Fruit fly (Drosophila melanogaster) whole organism, wandering third instar larva: ENCODE data around the gene cnc.

ENCODE experiments used
- CG32264 ChIP-seq: fragments of 200-800 bp; sonication (Bioruptor generic); optimal IDR thresholded peaks from 2 replicates; lab custom pipeline; 2016; ENCODE audit warnings: missing biosample characterization, missing genetic modification characterization
- CG9705 ChIP-seq: fragments of 200-800 bp; sonication (Bioruptor generic); optimal IDR thresholded peaks from 2 replicates; lab custom pipeline; 2018; ENCODE audit warnings: missing biosample characterization, mild to moderate bottlenecking, missing genetic modification characterization
- CrebA ChIP-seq: fragments of 200-800 bp; sonication (Bioruptor generic); optimal IDR thresholded peaks from 2 replicates; lab custom pipeline; 2016; ENCODE audit warnings: missing biosample characterization, mild to moderate bottlenecking, missing genetic modification characterization, borderline replicate concordance
- Dfd ChIP-seq: fragments of >200 bp; optimal IDR thresholded peaks from 2 replicates; lab custom pipeline; 2017; ENCODE audit warnings: missing biosample characterization, missing genetic modification characterization
- Dif ChIP-seq: fragments of 200-275, 200-300 bp; sonication (Bioruptor generic); optimal IDR thresholded peaks from 2 replicates; lab custom pipeline; 2018; ENCODE audit warnings: missing biosample characterization, missing genetic modification characterization; ENCODE audit not compliant: partially characterized antibody
- GATAd ChIP-seq: sonication (Bioruptor generic); optimal IDR thresholded peaks from 2 replicates; lab custom pipeline; 2016; ENCODE audit warnings: missing biosample characterization, missing genetic modification characterization
- HLH106 ChIP-seq: fragments of 200-800 bp; optimal IDR thresholded peaks from 3 replicates; lab custom pipeline; 2019; ENCODE audit warnings: missing biosample characterization, mild to moderate bottlenecking, missing genetic modification characterization, moderate library complexity
- Hnf4 ChIP-seq: fragments of 200-800 bp; sonication (Bioruptor generic); optimal IDR thresholded peaks from 2 replicates; lab custom pipeline; 2016; ENCODE audit warnings: missing biosample characterization, mild to moderate bottlenecking, missing genetic modification characterization
- Hr78 ChIP-seq: fragments of >200 bp; optimal IDR thresholded peaks from 2 replicates; lab custom pipeline; 2017; ENCODE audit warnings: missing biosample characterization, missing genetic modification characterization
- Hr83 ChIP-seq: fragments of 200-300 bp; sonication (Bioruptor generic); optimal IDR thresholded peaks from 2 replicates; lab custom pipeline; 2016; ENCODE audit warnings: missing biosample characterization, mild to moderate bottlenecking, missing genetic modification characterization, moderate library complexity; ENCODE audit not compliant: poor library complexity, severe bottlenecking
- Jra ChIP-seq: sonication (Bioruptor generic); optimal IDR thresholded peaks from 2 replicates; lab custom pipeline; 2016; ENCODE audit warnings: missing biosample characterization, missing genetic modification characterization
- Mio ChIP-seq: sonication (Bioruptor generic); optimal IDR thresholded peaks from 2 replicates; lab custom pipeline; 2016; ENCODE audit warnings: missing biosample characterization, missing genetic modification characterization
- Myc ChIP-seq: fragments of >200 bp; optimal IDR thresholded peaks from 2 replicates; lab custom pipeline; 2017
- N ChIP-seq: fragments of >200 bp; optimal IDR thresholded peaks from 2 replicates; lab custom pipeline; 2018; ENCODE audit warnings: missing biosample characterization, missing external identifiers, missing genetic modification characterization
- OdsH ChIP-seq: fragments of 200-800 bp; sonication (Bioruptor generic); optimal IDR thresholded peaks from 2 replicates; lab custom pipeline; 2016; ENCODE audit warnings: missing biosample characterization, mild to moderate bottlenecking, missing genetic modification characterization
- Rel ChIP-seq, 2 experiments: fragments of 200-800 bp; sonication (Bioruptor generic) in 1 of 2; optimal IDR thresholded peaks; 2 replicates in 1 of 2; 3 replicates in 1 of 2; lab custom pipeline; 2016 to 2019; ENCODE audit warnings: mild to moderate bottlenecking in 2 of 2, missing biosample characterization in 2 of 2, missing genetic modification characterization in 2 of 2, moderate library complexity in 1 of 2
- Sp1 ChIP-seq: fragments of 200-800 bp; sonication (Bioruptor generic); optimal IDR thresholded peaks from 3 replicates; lab custom pipeline; 2019; ENCODE audit warnings: missing biosample characterization, mild to moderate bottlenecking, missing genetic modification characterization, moderate library complexity
- Vsx2 ChIP-seq: fragments of 200-300, 225-300 bp; sonication (Bioruptor generic); optimal IDR thresholded peaks from 2 replicates; lab custom pipeline; 2018; ENCODE audit warnings: missing biosample characterization, missing genetic modification characterization; ENCODE audit not compliant: partially characterized antibody
- br ChIP-seq: fragments of 200-800 bp; sonication (Bioruptor generic); optimal IDR thresholded peaks from 2 replicates; lab custom pipeline; 2016; ENCODE audit warnings: missing biosample characterization, missing genetic modification characterization
- brk ChIP-seq: fragments of 200-800 bp; sonication (Bioruptor generic); optimal IDR thresholded peaks from 2 replicates; lab custom pipeline; 2016; ENCODE audit warnings: missing biosample characterization, mild to moderate bottlenecking, missing genetic modification characterization
- dl ChIP-seq, 2 experiments: fragments of 175-275, 200-275 bp in 1 of 2; fragments of 200-275 bp in 1 of 2; sonication (Bioruptor generic); optimal IDR thresholded peaks; lab custom pipeline; 2018; ENCODE audit warnings: mild to moderate bottlenecking in 2 of 2, missing biosample characterization in 2 of 2, missing genetic modification characterization in 2 of 2, moderate library complexity in 2 of 2; ENCODE audit not compliant: partially characterized antibody in 2 of 2, insufficient read depth in 1 of 2
- dmrt93B ChIP-seq: fragments of 200-800 bp; sonication (Bioruptor generic); optimal IDR thresholded peaks from 2 replicates; lab custom pipeline; 2018; ENCODE audit warnings: missing biosample characterization, mild to moderate bottlenecking, missing genetic modification characterization
- dsf ChIP-seq: sonication (Bioruptor generic); optimal IDR thresholded peaks from 2 replicates; lab custom pipeline; 2016; ENCODE audit warnings: missing biosample characterization, missing genetic modification characterization, borderline replicate concordance
- ey ChIP-seq: fragments of 200-800 bp; sonication (Bioruptor generic); optimal IDR thresholded peaks from 2 replicates; lab custom pipeline; 2016; ENCODE audit warnings: missing biosample characterization, missing genetic modification characterization
- foxo ChIP-seq, 2 experiments: fragments of 200-800 bp; sonication (Bioruptor generic); optimal IDR thresholded peaks; 2 replicates in 1 of 2; 3 replicates in 1 of 2; lab custom pipeline; 2016 to 2017; ENCODE audit warnings: missing biosample characterization in 2 of 2, missing genetic modification characterization in 2 of 2
- fru ChIP-seq: fragments of 200-800 bp; sonication (Bioruptor generic); optimal IDR thresholded peaks from 3 replicates; lab custom pipeline; 2016; ENCODE audit warnings: missing biosample characterization, mild to moderate bottlenecking, missing genetic modification characterization
- h ChIP-seq: fragments of 200-800 bp; sonication (Bioruptor generic); optimal IDR thresholded peaks from 3 replicates; lab custom pipeline; 2016; ENCODE audit warnings: missing biosample characterization, mild to moderate bottlenecking, missing genetic modification characterization
- jim ChIP-seq: fragments of 175-275, 200-325 bp; sonication (Bioruptor generic); optimal IDR thresholded peaks from 2 replicates; lab custom pipeline; 2016; ENCODE audit warnings: missing biosample characterization, mild to moderate bottlenecking, missing genetic modification characterization
- lola ChIP-seq: fragments of >200 bp; optimal IDR thresholded peaks from 2 replicates; lab custom pipeline; 2017; ENCODE audit warnings: missing biosample characterization, missing genetic modification characterization
- pan ChIP-seq: fragments of >200 bp; optimal IDR thresholded peaks from 2 replicates; lab custom pipeline; 2017
- psq ChIP-seq: fragments of 200-800 bp; sonication (Bioruptor generic); optimal IDR thresholded peaks from 3 replicates; lab custom pipeline; 2017; ENCODE audit warnings: missing biosample characterization, mild to moderate bottlenecking, missing genetic modification characterization, moderate library complexity
- rgr ChIP-seq: fragments of 200-800 bp; sonication (Bioruptor generic); optimal IDR thresholded peaks from 3 replicates; lab custom pipeline; 2016; ENCODE audit warnings: missing biosample characterization, mild to moderate bottlenecking, missing genetic modification characterization
- sage ChIP-seq: fragments of 200-800 bp; sonication (Bioruptor generic); optimal IDR thresholded peaks from 2 replicates; lab custom pipeline; 2016; ENCODE audit warnings: missing biosample characterization, mild to moderate bottlenecking, missing genetic modification characterization
- sv ChIP-seq: fragments of 200-800 bp; sonication (Bioruptor generic); optimal IDR thresholded peaks from 3 replicates; lab custom pipeline; 2016; ENCODE audit warnings: missing biosample characterization, missing genetic modification characterization
- tai ChIP-seq: sonication (Bioruptor generic); optimal IDR thresholded peaks from 2 replicates; lab custom pipeline; 2016; ENCODE audit warnings: missing biosample characterization, missing genetic modification characterization
- usp ChIP-seq: fragments of >200 bp; optimal IDR thresholded peaks from 2 replicates; lab custom pipeline; 2017; ENCODE audit warnings: missing biosample characterization, missing genetic modification characterization
- woc ChIP-seq: sonication (Bioruptor generic); optimal IDR thresholded peaks from 2 replicates; lab custom pipeline; 2016; ENCODE audit warnings: missing biosample characterization, mild to moderate bottlenecking, missing genetic modification characterization

Gene cnc

DNA sequence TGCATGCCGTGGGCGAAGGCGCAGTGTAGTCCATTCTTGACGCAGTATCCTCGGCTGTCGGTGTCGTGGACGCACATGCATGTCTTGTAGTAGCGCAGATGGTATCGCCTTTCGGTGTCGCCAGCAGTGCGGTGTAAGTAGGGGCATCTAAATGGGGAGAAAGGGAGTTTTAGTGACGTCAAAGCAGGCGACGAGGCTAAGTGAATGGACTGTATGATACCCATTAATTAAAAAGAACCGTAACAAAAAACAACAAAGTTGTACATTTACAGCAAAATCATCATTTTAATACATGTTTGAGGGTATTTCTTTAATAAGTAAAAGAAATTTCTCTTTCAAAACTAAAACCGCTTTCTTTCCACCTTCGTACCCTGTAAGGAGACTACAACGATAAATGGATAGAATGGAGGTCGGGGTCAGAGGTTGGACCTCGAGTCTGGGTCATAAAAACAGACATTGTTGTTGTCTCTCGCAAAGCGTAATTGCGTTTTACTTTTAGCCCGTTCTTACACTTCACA is 70.1 kb downstream of the cnc start:
- TF ChIP-seq Dfd (no peak), N (no peak), psq (GFP tag; lab: Kevin White, UChicago) (no peak), jim (no peak), Myc (lab: Kevin White, UChicago) (no peak), CG9705 (GFP tag; lab: Kevin White, UChicago) (no peak), Rel (GFP tag; optimal IDR thresholded peaks at IDR 0.05; lab: Kevin White, UChicago) (no peak), Rel (tag; optimal IDR thresholded peaks at IDR 0.05; lab: Kevin White, UChicago) (no peak), usp (GFP tag; lab: Kevin White, UChicago) (no peak), brk (GFP tag; lab: Kevin White, UChicago) (no peak), dl (GFP tag; optimal IDR thresholded peaks at IDR 0.05; lab: Kevin White, UChicago; ENCODE audit: insufficient read depth in 1 of 2, partially characterized antibody in 2 of 2) (no peak), sv (GFP tag; lab: Kevin White, UChicago) (no peak), Sp1 (GFP tag; lab: Kevin White, UChicago) (no peak), Hr78 (GFP tag; lab: Kevin White, UChicago) (no peak), sage (GFP tag; lab: Kevin White, UChicago) (no peak), tai (no peak), HLH106 (tag; lab: Kevin White, UChicago) (no peak), Hr83 (GFP tag; lab: Kevin White, UChicago) (no peak), Vsx2 (GFP tag; lab: Kevin White, UChicago) (no peak)

DNA sequence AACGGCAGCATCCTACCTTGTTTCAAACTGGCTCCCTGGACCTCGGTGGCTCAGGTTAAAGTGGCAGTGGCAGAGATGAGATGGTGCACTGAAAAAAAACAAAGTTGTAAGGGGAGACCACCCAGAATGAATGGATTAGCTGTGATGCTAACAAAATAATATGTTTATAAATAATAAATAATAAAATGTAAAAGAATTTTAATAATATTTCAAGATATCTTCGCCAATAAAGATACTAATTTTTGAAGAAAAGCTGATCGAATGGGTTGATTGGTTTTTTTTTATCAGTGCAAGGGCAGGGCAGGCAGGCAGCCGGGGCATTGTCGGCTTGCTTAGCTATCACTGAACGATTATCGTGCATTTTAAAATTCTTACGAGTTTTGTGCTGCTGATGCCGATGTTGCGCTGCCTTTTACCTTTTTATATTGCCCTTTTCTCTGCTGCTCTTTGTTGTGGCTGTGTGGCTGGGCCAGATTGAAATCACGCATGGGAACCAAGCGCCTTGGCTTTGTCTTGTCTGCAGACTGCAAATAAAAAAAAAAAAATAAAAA is 77.4 kb downstream of the cnc start:
- peak; percentile 83 for TF ChIP-seq HLH106 (tag; lab: Kevin White, UChicago)
- peak; percentile 73 for TF ChIP-seq fru (GFP tag; lab: Kevin White, UChicago)
- peak; percentile 34 for TF ChIP-seq GATAd (GFP tag; lab: Kevin White, UChicago)
- no peak for TF ChIP-seq Mio (GFP tag; lab: Kevin White, UChicago)
- TF ChIP-seq lola (GFP tag; lab: Kevin White, UChicago): no peak
- no peak for TF ChIP-seq Jra (GFP tag; lab: Kevin White, UChicago)
- TF ChIP-seq br (GFP tag; lab: Kevin White, UChicago): peak; percentile 69
- TF ChIP-seq woc (GFP tag; lab: Kevin White, UChicago): no peak
- TF ChIP-seq rgr (GFP tag; lab: Kevin White, UChicago): peak; percentile 83
- peak; percentile 36 for TF ChIP-seq Rel (GFP tag; optimal IDR thresholded peaks at IDR 0.05; lab: Kevin White, UChicago)
- TF ChIP-seq Rel (tag; optimal IDR thresholded peaks at IDR 0.05; lab: Kevin White, UChicago): peak; percentile 57
- TF ChIP-seq h (GFP tag; lab: Kevin White, UChicago): peak; percentile 77
- no peak for TF ChIP-seq sv (GFP tag; lab: Kevin White, UChicago)
- peak; percentile 76 for TF ChIP-seq OdsH
- TF ChIP-seq Vsx2 (GFP tag; lab: Kevin White, UChicago): no peak
- TF ChIP-seq Hnf4: peak; percentile 51
- peak; percentile 90 for TF ChIP-seq psq (GFP tag; lab: Kevin White, UChicago)
- no peak for TF ChIP-seq Dif (GFP tag; lab: Kevin White, UChicago)
- TF ChIP-seq jim: no peak
- peak; percentile 78 for TF ChIP-seq dmrt93B
- peak; percentile 47 for TF ChIP-seq tai
- peak; percentile 22 for TF ChIP-seq sage (GFP tag; lab: Kevin White, UChicago)
- no peak for TF ChIP-seq CG32264 (GFP tag; lab: Kevin White, UChicago)
- TF ChIP-seq N: no peak
- TF ChIP-seq CrebA (GFP tag; lab: Kevin White, UChicago): peak; percentile 2
- TF ChIP-seq Hr83 (GFP tag; lab: Kevin White, UChicago): no peak
- peak; percentile 59 for TF ChIP-seq CG9705 (GFP tag; lab: Kevin White, UChicago)
- peak in 1 of 2 experiments; percentile 78 for TF ChIP-seq foxo (GFP tag; optimal IDR thresholded peaks at IDR 0.05; lab: Kevin White, UChicago)
- TF ChIP-seq pan (lab: Kevin White, UChicago): no peak
- TF ChIP-seq usp (GFP tag; lab: Kevin White, UChicago): no peak
- peak; percentile 55 for TF ChIP-seq ey
- no peak for TF ChIP-seq dsf (GFP tag; lab: Kevin White, UChicago)
- no peak for TF ChIP-seq brk (GFP tag; lab: Kevin White, UChicago)
- peak; percentile 88 for TF ChIP-seq Sp1 (GFP tag; lab: Kevin White, UChicago)
- no peak for TF ChIP-seq dl (GFP tag; optimal IDR thresholded peaks at IDR 0.05; lab: Kevin White, UChicago; ENCODE audit: insufficient read depth in 1 of 2, partially characterized antibody in 2 of 2)
